Worm (Caenorhabditis elegans): ENCODE measurements around the gene srh-111.

ce11 chrV:17485078-17485477, at the start of gene srh-111:
- TF ChIP-seq him-1 (tag; optimal IDR thresholded peaks at IDR 0.05) (no peak), W03F9.2 (tag; optimal IDR thresholded peaks at IDR 0.05) (no peak), dao-5 (tag; optimal IDR thresholded peaks at IDR 0.05) (no peak)

All from whole organism, L4/young adult.